Fruit fly (Drosophila melanogaster): ENCODE results near the gene Nelf-A.

DNA sequence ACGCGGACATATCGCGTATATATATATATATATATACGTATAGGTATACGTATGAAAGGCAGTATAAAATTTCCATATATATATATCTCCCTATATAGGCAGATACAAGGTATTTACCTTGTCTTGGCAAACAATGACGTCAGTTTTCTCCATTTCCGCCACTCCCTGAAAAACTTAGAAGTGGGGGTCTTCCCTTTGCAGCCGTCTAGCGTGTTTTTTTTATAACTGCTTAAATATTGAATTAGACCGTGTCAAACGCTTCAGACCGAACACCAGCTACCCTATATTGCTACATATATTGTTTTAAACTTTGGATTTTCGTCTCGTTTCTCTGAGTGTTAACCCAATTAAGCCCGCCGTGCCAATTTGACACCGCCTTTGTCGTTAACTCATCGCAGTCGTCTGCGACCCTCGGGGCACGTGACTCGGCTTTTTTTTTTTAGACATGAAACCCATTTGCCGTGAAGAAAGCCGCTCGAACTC lies 46.8 kb upstream of the Nelf-A start:
- no peak for TF ChIP-seq gcm (GFP tag; optimal IDR thresholded peaks at IDR 0.05)
- TF ChIP-seq CG9609 (GFP tag; optimal IDR thresholded peaks at IDR 0.05), result no peak
- TF ChIP-seq Nf-YB (GFP tag; optimal IDR thresholded peaks at IDR 0.05), result no peak
- TF ChIP-seq GATAe (GFP tag; conservative IDR thresholded peaks at IDR 0.05), result no peak
- no peak for TF ChIP-seq CG8765 (GFP tag; IDR thresholded peaks at IDR 0.05)
- TF ChIP-seq CG14965 (GFP tag; optimal IDR thresholded peaks at IDR 0.05; ENCODE audit: borderline replicate concordance), result no peak
- no peak for TF ChIP-seq dimm (GFP tag; IDR thresholded peaks at IDR 0.05)
- no peak for TF ChIP-seq CG2199 (GFP tag; IDR thresholded peaks at IDR 0.05)
